Worm (Caenorhabditis elegans) whole organism, early embryonic: Measurements from ENCODE around the gene F39H12.1.
A peak's percentile ranks its signal among the peaks of the same experiment; 100 is the strongest.

Source experiments
- ama-1 ChIP-seq: fragments of 150-350 bp; optimal IDR thresholded peaks from 2 replicates; lab custom pipeline; 2014
- hmg-4 ChIP-seq: fragments of 200-800 bp; sonication (Bioruptor generic); optimal IDR thresholded peaks from 2 replicates; lab custom pipeline; 2018; ENCODE audit warnings: mild to moderate bottlenecking, missing genetic modification characterization, missing compliant biosample characterization
- pes-1 ChIP-seq: fragments of 200-800 bp; sonication (Bioruptor generic); IDR thresholded peaks from 2 replicates; pipeline ENCODE4 v1.3.6; 2022; ENCODE audit warnings: missing genetic modification reagents, missing genetic modification characterization, missing compliant biosample characterization
- sea-1 ChIP-seq: fragments of 200-800 bp; sonication (Bioruptor generic); conservative IDR thresholded peaks from 2 replicates; pipeline ENCODE4 v1.3.6; 2022; ENCODE audit warnings: missing genetic modification characterization, missing compliant biosample characterization

- TF ChIP-seq sea-1: no peak; the same call in 1 of the 2 replicates
- peak; percentile 90 for TF ChIP-seq hmg-4 (GFP tag; lab: Kevin White, UChicago)
- TF ChIP-seq ama-1 (lab: Kevin White, UChicago): no peak
- TF ChIP-seq pes-1: no peak
These were observed 36.4 kb downstream of the F39H12.1 start, which contains the start of gene lgl-1 for ce11 chrX:871020-871419.
